Worm (Caenorhabditis elegans) whole organism, L2 larva: ENCODE measurements around the gene T28D6.3.
A peak's percentile ranks its signal among the peaks of the same experiment; 100 is the strongest.

Experiments
- C34F6.9 ChIP-seq: fragments of 150-350 bp; optimal IDR thresholded peaks from 2 replicates; lab custom pipeline; 2014; ENCODE audit warnings: missing biosample characterization, missing genetic modification characterization
- R02D3.7 ChIP-seq: fragments of 150-350 bp; optimal IDR thresholded peaks from 2 replicates; lab custom pipeline; 2014; ENCODE audit warnings: missing biosample characterization, missing genetic modification characterization
- alr-1 ChIP-seq: fragments of 150-350 bp; optimal IDR thresholded peaks from 2 replicates; lab custom pipeline; 2014; ENCODE audit warnings: missing biosample characterization, missing genetic modification characterization
- aly-2 ChIP-seq: fragments of 150-350 bp; optimal IDR thresholded peaks from 2 replicates; lab custom pipeline; 2014; ENCODE audit warnings: missing biosample characterization, missing genetic modification characterization
- ama-1 ChIP-seq: fragments of 150-350 bp; optimal IDR thresholded peaks from 2 replicates; lab custom pipeline; 2018; ENCODE audit warnings: inconsistent platforms
- blmp-1 ChIP-seq: sonication (generic microtip); optimal IDR thresholded peaks from 2 replicates; lab custom pipeline; 2017; ENCODE audit warnings: missing genetic modification characterization, mild to moderate bottlenecking, missing compliant biosample characterization, antibody characterized with exemption, moderate library complexity; ENCODE audit not compliant: insufficient read depth
- ceh-16 ChIP-seq: fragments of 150-350 bp; optimal IDR thresholded peaks from 2 replicates; lab custom pipeline; 2014; ENCODE audit warnings: missing biosample characterization, missing genetic modification characterization
- egl-27 ChIP-seq: sonication (generic microtip); optimal IDR thresholded peaks from 3 replicates; lab custom pipeline; 2017; ENCODE audit warnings: missing biosample characterization, missing genetic modification reagents, missing genetic modification characterization
- elt-1 ChIP-seq: fragments of 150-350 bp; optimal IDR thresholded peaks from 2 replicates; lab custom pipeline; 2014; ENCODE audit warnings: missing biosample characterization, missing genetic modification characterization
- elt-3 ChIP-seq: sonication (generic microtip); optimal IDR thresholded peaks from 2 replicates; lab custom pipeline; 2017; ENCODE audit warnings: missing biosample characterization, missing genetic modification characterization
- fos-1 ChIP-seq: fragments of 150-350 bp; optimal IDR thresholded peaks from 2 replicates; lab custom pipeline; 2014; ENCODE audit warnings: missing biosample characterization, missing genetic modification characterization
- gmeb-1 ChIP-seq: fragments of 150-350 bp; optimal IDR thresholded peaks from 2 replicates; lab custom pipeline; 2014; ENCODE audit warnings: missing biosample characterization, missing genetic modification characterization
- lin-13 ChIP-seq: fragments of 150-350 bp; optimal IDR thresholded peaks from 2 replicates; lab custom pipeline; 2014; ENCODE audit warnings: missing biosample characterization, missing genetic modification reagents, missing genetic modification characterization
- lsy-2 ChIP-seq, 2 experiments: fragments of 150-350 bp in 1 of 2; sonication (generic microtip) in 1 of 2; optimal IDR thresholded peaks; 2 replicates each; lab custom pipeline; 2014 to 2017; ENCODE audit warnings: missing biosample characterization in 2 of 2, missing genetic modification characterization in 2 of 2
- mab-5 ChIP-seq: fragments of 150-350 bp; optimal IDR thresholded peaks from 2 replicates; lab custom pipeline; 2014; ENCODE audit warnings: missing biosample characterization, missing genetic modification characterization
- mbf-1 ChIP-seq: sonication (generic microtip); optimal IDR thresholded peaks from 2 replicates; lab custom pipeline; 2017; ENCODE audit warnings: missing biosample characterization, missing genetic modification characterization
- mdl-1 ChIP-seq, 2 experiments: fragments of 150-350 bp in 1 of 2; sonication (generic microtip) in 1 of 2; optimal IDR thresholded peaks; 2 replicates each; lab custom pipeline; 2017; ENCODE audit warnings: missing biosample characterization in 2 of 2, missing genetic modification characterization in 2 of 2
- nhr-11 ChIP-seq: fragments of 150-350 bp; optimal IDR thresholded peaks from 2 replicates; lab custom pipeline; 2014; ENCODE audit warnings: missing biosample characterization, missing genetic modification characterization
- nhr-23 ChIP-seq: fragments of 150-350 bp; optimal IDR thresholded peaks from 2 replicates; lab custom pipeline; 2014; ENCODE audit warnings: missing biosample characterization, missing genetic modification reagents, missing genetic modification characterization
- nhr-6 ChIP-seq: fragments of 150-350 bp; optimal IDR thresholded peaks from 2 replicates; lab custom pipeline; 2014; ENCODE audit warnings: missing biosample characterization, missing genetic modification characterization
- nhr-77 ChIP-seq: fragments of 150-350 bp; optimal IDR thresholded peaks from 2 replicates; lab custom pipeline; 2014; ENCODE audit warnings: missing biosample characterization, missing genetic modification characterization
- peb-1 ChIP-seq: fragments of 150-350 bp; optimal IDR thresholded peaks from 2 replicates; lab custom pipeline; 2014; ENCODE audit warnings: missing biosample characterization, missing genetic modification characterization
- sem-4 ChIP-seq: fragments of 150-350 bp; optimal IDR thresholded peaks from 2 replicates; lab custom pipeline; 2014; ENCODE audit warnings: missing biosample characterization, missing genetic modification reagents, missing genetic modification characterization
- sma-3 ChIP-seq: sonication (generic microtip); optimal IDR thresholded peaks from 2 replicates; lab custom pipeline; 2016; ENCODE audit warnings: missing genetic modification reagents, missing genetic modification characterization, missing compliant biosample characterization
- sma-9 ChIP-seq, 2 experiments: fragments of 150-350 bp in 1 of 2; sonication (generic microtip) in 1 of 2; optimal IDR thresholded peaks; 2 replicates each; lab custom pipeline; 2014 to 2016; ENCODE audit warnings: missing genetic modification characterization in 2 of 2, mild to moderate bottlenecking in 1 of 2, missing biosample characterization in 1 of 2, missing compliant biosample characterization in 1 of 2, missing genetic modification reagents in 1 of 2, moderate library complexity in 1 of 2
- snpc-4 ChIP-seq: fragments of 150-350 bp; optimal IDR thresholded peaks from 2 replicates; lab custom pipeline; 2014; ENCODE audit warnings: missing biosample characterization, missing genetic modification characterization
- unc-39 ChIP-seq: fragments of 150-350 bp; optimal IDR thresholded peaks from 2 replicates; lab custom pipeline; 2014; ENCODE audit warnings: missing biosample characterization, missing genetic modification characterization
- unc-55 ChIP-seq: fragments of 150-350 bp; sonication (generic microtip); optimal IDR thresholded peaks from 3 replicates; lab custom pipeline; 2014; ENCODE audit warnings: missing biosample characterization, missing genetic modification reagents, missing genetic modification characterization
- unc-62 ChIP-seq: fragments of 150-350 bp; optimal IDR thresholded peaks from 2 replicates; lab custom pipeline; 2014; ENCODE audit warnings: missing biosample characterization, missing genetic modification reagents, missing genetic modification characterization
- zag-1 ChIP-seq: fragments of 150-350 bp; optimal IDR thresholded peaks from 2 replicates; lab custom pipeline; 2014; ENCODE audit warnings: missing biosample characterization, missing genetic modification characterization
- ztf-1 ChIP-seq: fragments of 200-800 bp; sonication (Bioruptor generic); conservative IDR thresholded peaks from 2 replicates; pipeline ENCODE4 v1.3.6; 2022; ENCODE audit warnings: missing genetic modification characterization, missing compliant biosample characterization
- ztf-4 ChIP-seq: fragments of 150-350 bp; optimal IDR thresholded peaks from 2 replicates; lab custom pipeline; 2014; ENCODE audit warnings: missing biosample characterization, missing genetic modification characterization

T28D6.3 gene

DNA sequence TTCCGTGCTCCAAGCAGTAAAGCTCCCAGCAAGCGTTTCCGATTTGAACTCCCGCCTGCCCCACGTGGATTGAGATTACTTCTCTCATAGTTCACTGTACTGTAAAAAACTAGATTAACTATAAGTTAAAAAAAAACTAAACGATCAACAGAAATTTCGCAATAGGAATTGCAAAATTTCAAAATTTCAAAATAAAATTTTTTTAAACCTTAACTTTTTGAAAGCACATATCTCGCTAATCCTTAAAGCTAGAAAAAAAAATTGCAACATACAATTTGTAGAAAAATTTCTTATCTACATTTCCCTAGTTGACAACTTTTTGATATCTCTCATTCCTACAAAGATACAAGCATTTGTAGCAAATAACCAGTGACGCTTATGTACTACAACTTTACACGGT, 5.1 kb downstream of the T28D6.3 start, which contains the start of gene tba-7:
tba-7 (minus strand) TSS at position 101 of the 400 bp plus-strand sequence.
- no peak for TF ChIP-seq alr-1
- TF ChIP-seq mdl-1 (tag; optimal IDR thresholded peaks at IDR 0.05; lab: Kevin White, UChicago) = no peak
- no peak for TF ChIP-seq gmeb-1 (tag; lab: Kevin White, UChicago)
- TF ChIP-seq C34F6.9 (tag; lab: Kevin White, UChicago) = no peak
- no peak for TF ChIP-seq unc-55 (GFP tag; lab: Kevin White, UChicago)
- no peak for TF ChIP-seq nhr-77 (tag; lab: Kevin White, UChicago)
- no peak for TF ChIP-seq ztf-4

DNA sequence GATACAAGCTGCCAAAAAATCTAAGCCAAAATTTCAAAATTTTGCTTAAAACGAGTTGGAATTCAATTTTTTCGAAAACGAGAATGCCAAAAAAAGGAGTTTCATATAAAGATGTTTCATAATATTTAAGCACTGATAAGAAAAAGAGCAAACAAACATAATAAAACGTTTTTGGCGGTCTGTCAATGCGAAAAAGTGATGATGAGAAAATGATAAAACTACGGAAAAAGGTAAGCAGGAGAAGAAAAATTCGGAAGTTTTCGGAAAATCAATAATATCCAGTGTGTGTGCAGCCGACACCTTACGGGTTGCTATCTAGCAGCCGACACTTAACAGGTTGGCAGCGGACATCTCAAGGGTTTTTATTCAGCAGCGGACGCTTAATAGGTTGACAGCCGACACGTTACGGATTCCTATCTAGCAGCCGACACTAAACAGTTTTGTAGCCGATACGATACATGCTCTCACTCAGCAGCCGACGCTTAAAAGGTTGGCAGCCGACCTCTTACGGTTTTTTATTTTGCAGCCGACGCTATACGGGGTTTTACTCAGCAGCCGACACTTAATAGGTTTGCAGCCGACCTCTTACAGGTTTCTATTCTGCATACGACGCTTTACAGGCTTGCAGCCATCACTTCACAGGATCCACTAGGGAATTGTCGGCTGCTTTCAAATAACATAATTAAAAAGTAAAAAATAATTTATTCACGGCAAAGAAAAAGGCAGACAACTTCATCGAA, 5.8 kb downstream of the T28D6.3 start:
- TF ChIP-seq sma-9 (GFP tag; optimal IDR thresholded peaks at IDR 0.05; lab: Kevin White, UChicago) (no peak), sma-9 (tag; optimal IDR thresholded peaks at IDR 0.05; lab: Kevin White, UChicago) (no peak), lsy-2 (tag; optimal IDR thresholded peaks at IDR 0.05; lab: Kevin White, UChicago) (no peak), zag-1 (tag; lab: Kevin White, UChicago) (no peak), lin-13 (peak; percentile 16), snpc-4 (tag; lab: Kevin White, UChicago) (peak; percentile 69), fos-1 (tag; lab: Kevin White, UChicago) (peak; percentile 73), nhr-77 (tag; lab: Kevin White, UChicago) (no peak)
- TF ChIP-seq, all 48 proteins: peak for 3

DNA sequence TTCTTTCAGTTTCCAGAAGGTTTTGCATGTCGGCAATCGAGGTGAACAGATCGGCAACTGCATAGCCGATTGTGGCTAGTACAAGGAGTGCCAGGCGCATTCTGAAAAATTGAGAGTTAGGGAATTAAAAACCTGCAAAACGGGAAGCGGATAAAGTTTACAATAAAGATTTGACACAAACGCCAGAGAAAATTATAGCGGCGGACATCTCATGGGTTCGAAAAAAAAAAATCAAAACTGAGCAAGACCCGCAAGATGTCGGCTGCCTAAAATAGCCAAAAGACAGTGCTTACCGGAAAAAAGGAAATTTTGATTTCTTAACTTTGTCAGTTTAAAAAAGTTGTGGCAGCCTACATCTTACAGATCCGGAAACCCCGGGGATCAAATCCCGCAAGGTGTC, 11.3 kb downstream of the T28D6.3 start, which contains the start of gene dpy-18:
dpy-18 (minus strand) TSS at position 101 of the 400 bp plus-strand sequence.
- no peak for TF ChIP-seq sma-3 (GFP tag; lab: Kevin White, UChicago)
- TF ChIP-seq ztf-1 (GFP tag; lab: Robert Waterston, UW) = no peak
- TF ChIP-seq sem-4 = no peak
- TF ChIP-seq elt-3 (tag; lab: Kevin White, UChicago) = no peak
- TF ChIP-seq, all 48 proteins: peak for 0

DNA sequence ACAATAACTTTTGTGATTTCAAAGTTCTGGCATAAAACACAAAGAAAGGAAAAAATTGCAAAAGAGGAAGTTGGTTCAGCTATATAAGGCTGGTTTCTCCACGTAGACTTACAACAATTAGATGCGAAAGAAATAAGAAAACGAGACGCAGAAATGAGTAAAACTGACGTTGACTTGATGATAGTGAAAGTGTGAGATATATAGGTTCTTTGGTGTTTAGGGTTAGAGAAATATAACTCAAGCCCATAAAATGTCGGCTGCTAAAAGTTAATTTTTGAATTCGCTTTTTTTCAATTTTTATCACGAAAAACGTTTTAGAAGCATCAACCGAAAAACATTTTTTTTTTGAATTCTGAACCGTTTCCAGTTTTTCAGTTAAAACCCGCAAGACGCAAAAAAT, 11.9 kb downstream of the T28D6.3 start:
- TF ChIP-seq blmp-1 (tag; lab: Kevin White, UChicago) (peak; percentile 91), snpc-4 (tag; lab: Kevin White, UChicago) (peak; percentile 87), lsy-2 (tag; optimal IDR thresholded peaks at IDR 0.05; lab: Kevin White, UChicago) (peak in 1 of 2 experiments; percentile 5), egl-27 (tag; lab: Kevin White, UChicago) (no peak), lin-13 (peak; percentile 11), mdl-1 (tag; optimal IDR thresholded peaks at IDR 0.05; lab: Kevin White, UChicago) (no peak)

DNA sequence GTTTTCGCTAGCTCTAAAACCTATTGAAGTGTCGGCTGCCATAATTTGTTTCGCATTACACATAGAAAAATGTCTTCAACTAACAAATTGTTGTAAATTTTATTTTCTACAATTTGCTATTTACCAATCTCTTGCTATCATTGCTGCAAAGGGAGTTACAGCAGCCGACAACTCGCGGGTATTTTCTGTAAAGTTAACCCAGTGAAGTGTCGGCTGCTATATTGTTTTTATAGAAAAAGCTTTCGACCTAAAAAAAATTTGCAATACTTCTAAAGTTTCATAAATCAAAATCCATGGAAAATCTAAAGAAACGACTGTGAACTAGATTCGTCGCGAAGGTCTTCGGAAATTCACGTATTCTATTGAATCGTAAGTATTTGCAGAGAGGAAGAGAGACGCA, 12.3 kb downstream of the T28D6.3 start:
- TF ChIP-seq nhr-77 (tag; lab: Kevin White, UChicago) = no peak
- no peak for TF ChIP-seq R02D3.7 (tag; lab: Kevin White, UChicago)
- no peak for TF ChIP-seq blmp-1 (tag; lab: Kevin White, UChicago)
- no peak for TF ChIP-seq nhr-23
- no peak for TF ChIP-seq lsy-2 (tag; optimal IDR thresholded peaks at IDR 0.05; lab: Kevin White, UChicago)
- no peak for TF ChIP-seq aly-2 (tag; lab: Kevin White, UChicago)
- no peak for TF ChIP-seq unc-62 (GFP tag; lab: Kevin White, UChicago)
- no peak for TF ChIP-seq mbf-1 (tag; lab: Kevin White, UChicago)
- no peak for TF ChIP-seq ama-1 (lab: Kevin White, UChicago)
- TF ChIP-seq nhr-11 = no peak
- TF ChIP-seq peb-1 (tag; lab: Kevin White, UChicago) = no peak
- TF ChIP-seq mab-5 = no peak
- TF ChIP-seq elt-1 (tag; lab: Kevin White, UChicago) = no peak
- no peak for TF ChIP-seq ceh-16 (tag; lab: Kevin White, UChicago)
- TF ChIP-seq zag-1 (tag; lab: Kevin White, UChicago) = no peak
- no peak for TF ChIP-seq sma-3 (GFP tag; lab: Kevin White, UChicago)
- TF ChIP-seq nhr-6 (tag; lab: Kevin White, UChicago) = no peak
- no peak for TF ChIP-seq snpc-4 (tag; lab: Kevin White, UChicago)
- TF ChIP-seq unc-39 = no peak
- TF ChIP-seq fos-1 (tag; lab: Kevin White, UChicago) = no peak
- TF ChIP-seq, all 48 proteins: peak for 0
